Fruit fly (Drosophila melanogaster): Measurements from ENCODE around the gene Tmtc2.

- TF ChIP-seq CG8478 (optimal IDR thresholded peaks at IDR 0.05) (no peak), CTCF (optimal IDR thresholded peaks at IDR 0.05) (no peak)
Measured at dm6 chr2L:886743-887142, 35.9 kb upstream of the Tmtc2 start.
